Fruit fly (Drosophila melanogaster): ENCODE results near the gene Rh2.

dm6 chr3R:18899123-18899522 is at the start of gene Rh2:
- TF ChIP-seq dl (GFP tag; optimal IDR thresholded peaks at IDR 0.05; ENCODE audit: insufficient read depth in 1 of 2, partially characterized antibody in 2 of 2) (no peak), Dif (GFP tag; optimal IDR thresholded peaks at IDR 0.05; ENCODE audit: partially characterized antibody) (no peak), CG32264 (GFP tag; optimal IDR thresholded peaks at IDR 0.05) (no peak), Hnf4 (GFP tag; optimal IDR thresholded peaks at IDR 0.05) (no peak), OdsH (GFP tag; optimal IDR thresholded peaks at IDR 0.05) (no peak), Hr78 (GFP tag; optimal IDR thresholded peaks at IDR 0.05) (no peak), brk (GFP tag; optimal IDR thresholded peaks at IDR 0.05) (no peak), br (GFP tag; optimal IDR thresholded peaks at IDR 0.05) (no peak), usp (GFP tag; optimal IDR thresholded peaks at IDR 0.05) (no peak), fru (GFP tag; optimal IDR thresholded peaks at IDR 0.05) (no peak), psq (GFP tag; optimal IDR thresholded peaks at IDR 0.05) (no peak)

Measured in whole organism, wandering third instar larva.